Worm (Caenorhabditis elegans) whole organism, late embryonic: ENCODE data around the gene ZK488.6.

ENCODE experiments used
- C08G9.2 ChIP-seq: sonication (generic microtip); optimal IDR thresholded peaks from 2 replicates; lab custom pipeline; 2016; ENCODE audit warnings: mild to moderate bottlenecking, missing genetic modification characterization, moderate library complexity, missing compliant biosample characterization
- nhr-11 ChIP-seq: fragments of 150-350 bp; optimal IDR thresholded peaks from 2 replicates; lab custom pipeline; 2014; ENCODE audit warnings: missing biosample characterization, missing genetic modification characterization
- npax-4 ChIP-seq: sonication (generic microtip); optimal IDR thresholded peaks from 2 replicates; lab custom pipeline; 2016; ENCODE audit warnings: missing genetic modification characterization, missing compliant biosample characterization

DNA sequence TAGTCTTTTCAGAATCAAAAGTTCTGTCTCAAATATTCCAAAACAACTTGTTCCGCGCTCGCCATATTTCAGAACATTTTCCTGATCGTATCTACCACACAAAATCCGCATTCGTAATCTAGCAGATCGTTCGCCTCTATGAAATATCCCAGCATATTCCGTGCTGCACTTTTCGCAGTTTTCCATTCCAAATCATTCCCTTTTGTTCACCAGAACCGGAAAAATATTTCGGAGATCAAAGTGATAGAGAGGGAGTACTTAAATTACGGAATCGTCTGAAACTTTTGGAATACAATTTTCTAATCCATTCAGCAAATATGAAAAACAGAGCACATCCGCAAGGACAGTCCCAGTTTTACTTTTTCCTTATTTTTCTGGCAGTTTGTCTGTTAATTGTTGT is 2.5 kb upstream of the ZK488.6 start, which contains the start of gene K06H6.1:
- TF ChIP-seq C08G9.2 (tag; lab: Kevin White, UChicago) (no peak), nhr-11 (no peak), npax-4 (tag; lab: Kevin White, UChicago) (no peak)
